Fruit fly (Drosophila melanogaster): ENCODE results near the gene CG14275.
A peak's percentile ranks its signal among the peaks of the same experiment; 100 is the strongest.

The CG14275 gene

dm6 chr2L:8365701-8366643 lies 38.7 kb downstream of the CG14275 start, which contains the start of gene Pp2A-29B (continued):
- TF ChIP-seq pan (optimal IDR thresholded peaks at IDR 0.05) (no peak), pan (GFP tag; optimal IDR thresholded peaks at IDR 0.05 in 1 of 2, IDR thresholded peaks at IDR 0.05 in 1 of 2) (no peak), crol (GFP tag; IDR thresholded peaks at IDR 0.05) (no peak), Hr51 (GFP tag; optimal IDR thresholded peaks at IDR 0.05) (no peak), Deaf1 (tag; optimal IDR thresholded peaks at IDR 0.05) (peak; percentile 7), bcd (GFP tag; optimal IDR thresholded peaks at IDR 0.05) (peak; percentile 20), CG13287 (GFP tag; IDR thresholded peaks at IDR 0.05; ENCODE audit: partially characterized antibody) (peak; percentile 99), emc (GFP tag; optimal IDR thresholded peaks at IDR 0.05) (no peak), z (GFP tag; IDR thresholded peaks at IDR 0.05) (no peak), CG10565 (GFP tag; optimal IDR thresholded peaks at IDR 0.05) (no peak), NFAT (GFP tag; IDR thresholded peaks at IDR 0.05) (no peak), inv (GFP tag; IDR thresholded peaks at IDR 0.05; ENCODE audit: partially characterized antibody) (peak; percentile 100), Hmx (GFP tag; optimal IDR thresholded peaks at IDR 0.05) (no peak), btn (GFP tag; optimal IDR thresholded peaks at IDR 0.05) (no peak), CG14050 (GFP tag; IDR thresholded peaks at IDR 0.05) (no peak), CG10209 (GFP tag; optimal IDR thresholded peaks at IDR 0.05) (no peak), CG11093 (GFP tag; IDR thresholded peaks at IDR 0.05) (no peak), Ptx1 (GFP tag; IDR thresholded peaks at IDR 0.05) (no peak), CG15479 (GFP tag; optimal IDR thresholded peaks at IDR 0.05) (peak; percentile 37), Six4 (GFP tag; optimal IDR thresholded peaks at IDR 0.05) (no peak), eve (GFP tag; optimal IDR thresholded peaks at IDR 0.05) (no peak), scrt (GFP tag; optimal IDR thresholded peaks at IDR 0.05) (peak; percentile 22), Rfx (GFP tag; IDR thresholded peaks at IDR 0.05) (0 out of 2 replicates have a peak, but pooled peaks have one; percentile 11), jumu (GFP tag; optimal IDR thresholded peaks at IDR 0.05) (no peak), Kr (GFP tag; optimal IDR thresholded peaks at IDR 0.05) (no peak), Nf-YA (GFP tag; IDR thresholded peaks at IDR 0.05) (no peak), vfl (GFP tag; optimal IDR thresholded peaks at IDR 0.05) (peak; percentile 32), dm (GFP tag; optimal IDR thresholded peaks at IDR 0.05) (no peak), Atf-2 (GFP tag; optimal IDR thresholded peaks at IDR 0.05) (no peak), TFAM (GFP tag; optimal IDR thresholded peaks at IDR 0.05) (no peak), CG17186 (GFP tag; optimal IDR thresholded peaks at IDR 0.05) (peak; percentile 74), CG42726 (GFP tag; IDR thresholded peaks at IDR 0.05; ENCODE audit: partially characterized antibody) (peak; percentile 96), CG18619 (GFP tag; optimal IDR thresholded peaks at IDR 0.05) (peak; percentile 27), CG4424 (GFP tag; optimal IDR thresholded peaks at IDR 0.05) (peak; percentile 38), CG12942 (GFP tag; optimal IDR thresholded peaks at IDR 0.05) (no peak), CG11456 (GFP tag; IDR thresholded peaks at IDR 0.05) (no peak), CG31224 (GFP tag; IDR thresholded peaks at IDR 0.05) (no peak), trem (tag; optimal IDR thresholded peaks at IDR 0.05) (peak; percentile 80), Dek (tag; optimal IDR thresholded peaks at IDR 0.05) (peak; percentile 12), Mrtf (GFP tag; IDR thresholded peaks at IDR 0.05) (no peak), crp (GFP tag; optimal IDR thresholded peaks at IDR 0.05) (no peak), aop (GFP tag; IDR thresholded peaks at IDR 0.05) (no peak), ase (GFP tag; IDR thresholded peaks at IDR 0.05) (no peak), CG7372 (GFP tag; IDR thresholded peaks at IDR 0.05) (no peak), MBD-R2 (GFP tag; IDR thresholded peaks at IDR 0.05) (0 out of 2 replicates have a peak, but pooled peaks have one; percentile 7), twi (tag; optimal IDR thresholded peaks at IDR 0.05) (peak; percentile 25), schlank (tag; optimal IDR thresholded peaks at IDR 0.05) (no peak), CG6272 (GFP tag; IDR thresholded peaks at IDR 0.05) (peak; percentile 38; the same call in 1 of the 2 replicates), NC2α (GFP tag; optimal IDR thresholded peaks at IDR 0.05) (no peak), bab2 (GFP tag; optimal IDR thresholded peaks at IDR 0.05) (no peak)

All from whole organism, embryonic.